Worm (Caenorhabditis elegans) whole organism, L2 larva: ENCODE measurements around the gene F56C3.7.

ENCODE experiments used
- ZK546.5 ChIP-seq: sonication (generic microtip); optimal IDR thresholded peaks from 2 replicates; lab custom pipeline; 2017; ENCODE audit warnings: missing biosample characterization, missing genetic modification characterization
- egl-27 ChIP-seq: sonication (generic microtip); optimal IDR thresholded peaks from 3 replicates; lab custom pipeline; 2017; ENCODE audit warnings: missing biosample characterization, missing genetic modification reagents, missing genetic modification characterization
- fos-1 ChIP-seq: fragments of 150-350 bp; optimal IDR thresholded peaks from 2 replicates; lab custom pipeline; 2014; ENCODE audit warnings: missing biosample characterization, missing genetic modification characterization
- mab-5 ChIP-seq: fragments of 150-350 bp; optimal IDR thresholded peaks from 2 replicates; lab custom pipeline; 2014; ENCODE audit warnings: missing biosample characterization, missing genetic modification characterization
- nhr-11 ChIP-seq: fragments of 150-350 bp; optimal IDR thresholded peaks from 2 replicates; lab custom pipeline; 2014; ENCODE audit warnings: missing biosample characterization, missing genetic modification characterization
- nhr-237 ChIP-seq: fragments of 150-350 bp; optimal IDR thresholded peaks from 2 replicates; lab custom pipeline; 2014; ENCODE audit warnings: missing biosample characterization, missing genetic modification characterization
- unc-62 ChIP-seq: fragments of 150-350 bp; optimal IDR thresholded peaks from 2 replicates; lab custom pipeline; 2014; ENCODE audit warnings: missing biosample characterization, missing genetic modification reagents, missing genetic modification characterization
- ztf-4 ChIP-seq: fragments of 150-350 bp; optimal IDR thresholded peaks from 2 replicates; lab custom pipeline; 2014; ENCODE audit warnings: missing biosample characterization, missing genetic modification characterization

DNA sequence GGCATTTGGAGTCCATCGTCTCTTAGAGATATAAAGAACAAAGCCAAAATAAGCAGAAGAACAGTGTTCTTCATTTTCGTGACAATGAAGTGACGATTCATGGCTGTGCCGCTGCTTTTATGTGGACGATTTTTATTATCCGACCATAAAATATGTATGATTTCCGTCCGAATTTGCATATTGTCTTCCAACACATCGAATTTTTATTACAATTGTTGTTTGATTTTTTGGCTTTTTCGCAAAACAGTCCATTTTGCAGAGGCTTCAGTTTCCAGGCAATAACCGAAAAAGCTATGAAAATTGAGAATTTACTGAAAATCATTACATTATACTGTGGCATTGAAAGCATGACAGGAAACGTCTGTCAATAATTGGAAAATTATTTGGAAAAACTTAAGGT, 14.0 kb upstream of the F56C3.7 start, which contains the start of gene F56C3.8:
- TF ChIP-seq mab-5 (tag; lab: Kevin White, UChicago) (no peak), ztf-4 (tag; lab: Kevin White, UChicago) (no peak), ZK546.5 (tag; lab: Kevin White, UChicago) (no peak), unc-62 (GFP tag; lab: Kevin White, UChicago) (no peak), fos-1 (tag; lab: Kevin White, UChicago) (no peak), egl-27 (tag; lab: Kevin White, UChicago) (no peak), nhr-11 (tag; lab: Kevin White, UChicago) (no peak), nhr-237 (tag; lab: Kevin White, UChicago) (no peak)
